Worm (Caenorhabditis elegans) whole organism, L1 larva: Measurements from ENCODE around the gene R05A10.1.

Experiments
- F16B12.6 ChIP-seq: fragments of 150-350 bp; optimal IDR thresholded peaks from 2 replicates; lab custom pipeline; 2014; ENCODE audit warnings: missing biosample characterization, missing genetic modification characterization
- aha-1 ChIP-seq: fragments of 150-350 bp; optimal IDR thresholded peaks from 2 replicates; lab custom pipeline; 2014; ENCODE audit warnings: missing biosample characterization, missing genetic modification characterization
- ceh-88 ChIP-seq: fragments of 200-800 bp; sonication (Bioruptor generic); IDR thresholded peaks from 2 replicates; pipeline ENCODE4 v1.3.6; 2022; ENCODE audit warnings: missing genetic modification characterization, missing compliant biosample characterization
- dpl-1 ChIP-seq, 3 experiments: fragments of 150-350 bp in 2 of 3; sonication (generic microtip) in 1 of 3; optimal IDR thresholded peaks; 2 replicates each; lab custom pipeline; 2014 to 2017; ENCODE audit warnings: missing biosample characterization in 3 of 3, missing genetic modification characterization in 3 of 3, missing genetic modification reagents in 3 of 3
- efl-3 ChIP-seq: fragments of 200-800 bp; sonication (Bioruptor generic); optimal IDR thresholded peaks from 2 replicates; lab custom pipeline; 2018; ENCODE audit warnings: mild to moderate bottlenecking, missing genetic modification characterization, missing compliant biosample characterization
- egl-13 ChIP-seq: sonication (generic microtip); optimal IDR thresholded peaks from 2 replicates; lab custom pipeline; 2016; ENCODE audit warnings: missing genotype, missing genetic modification reagents, missing genetic modification characterization, missing compliant biosample characterization
- elt-2 ChIP-seq: sonication (generic microtip); optimal IDR thresholded peaks from 2 replicates; lab custom pipeline; 2016; ENCODE audit warnings: missing genetic modification characterization, mild to moderate bottlenecking, inconsistent platforms, missing compliant biosample characterization, missing genetic modification reagents
- elt-3 ChIP-seq, 6 experiments: fragments of 150-350 bp in 1 of 6; sonication (generic microtip); optimal IDR thresholded peaks; 2 replicates each; lab custom pipeline; 2017 to 2018; ENCODE audit warnings: missing biosample characterization in 6 of 6, missing genetic modification characterization in 6 of 6, inconsistent platforms in 1 of 6
- fkh-4 ChIP-seq: sonication (generic microtip); optimal IDR thresholded peaks from 2 replicates; lab custom pipeline; 2016; ENCODE audit warnings: missing compliant biosample characterization, missing genetic modification characterization, borderline replicate concordance
- fkh-8 ChIP-seq: sonication (generic microtip); optimal IDR thresholded peaks from 2 replicates; lab custom pipeline; 2016; ENCODE audit warnings: mild to moderate bottlenecking, missing genetic modification characterization, missing compliant biosample characterization
- jun-1 ChIP-seq: fragments of 150-350 bp; optimal IDR thresholded peaks from 2 replicates; lab custom pipeline; 2014; ENCODE audit warnings: missing biosample characterization, missing genetic modification reagents, missing genetic modification characterization
- lin-13 ChIP-seq: fragments of 150-350 bp; optimal IDR thresholded peaks from 2 replicates; lab custom pipeline; 2014; ENCODE audit warnings: missing biosample characterization, missing genetic modification reagents, missing genetic modification characterization
- lin-14 ChIP-seq: fragments of 200-800 bp; sonication (Bioruptor generic); optimal IDR thresholded peaks from 2 replicates; lab custom pipeline; 2018; ENCODE audit warnings: mild to moderate bottlenecking, missing genetic modification characterization, moderate library complexity, missing compliant biosample characterization
- lin-15B ChIP-seq: fragments of 150-350 bp; sonication (generic microtip); optimal IDR thresholded peaks from 3 replicates; lab custom pipeline; 2014; ENCODE audit warnings: missing biosample characterization, missing genetic modification characterization
- lin-39 ChIP-seq: fragments of 150-350 bp; optimal IDR thresholded peaks from 2 replicates; lab custom pipeline; 2014; ENCODE audit warnings: missing biosample characterization, missing genetic modification reagents, missing genetic modification characterization
- lir-3 ChIP-seq: sonication (generic microtip); optimal IDR thresholded peaks from 2 replicates; lab custom pipeline; 2016; ENCODE audit warnings: mild to moderate bottlenecking, missing genetic modification characterization, moderate library complexity, missing compliant biosample characterization; ENCODE audit not compliant: poor library complexity
- nhr-12 ChIP-seq: sonication (generic microtip); optimal IDR thresholded peaks from 2 replicates; lab custom pipeline; 2017; ENCODE audit warnings: missing biosample characterization, missing genetic modification characterization
- nhr-19 ChIP-seq: fragments of 200-800 bp; sonication (Bioruptor generic); conservative IDR thresholded peaks from 2 replicates; pipeline ENCODE4 v1.3.6; 2022; ENCODE audit warnings: missing genetic modification characterization, missing compliant biosample characterization
- nhr-28 ChIP-seq: fragments of 150-350 bp; optimal IDR thresholded peaks from 2 replicates; lab custom pipeline; 2014; ENCODE audit warnings: missing biosample characterization, missing genetic modification characterization
- nhr-47 ChIP-seq: sonication (generic microtip); optimal IDR thresholded peaks from 2 replicates; lab custom pipeline; 2016; ENCODE audit warnings: mild to moderate bottlenecking, missing genetic modification characterization, moderate library complexity, missing compliant biosample characterization
- nhr-85 ChIP-seq: sonication (generic microtip); peaks from one replicate; lab custom pipeline; 2016; ENCODE audit warnings: missing genetic modification characterization, inconsistent platforms, missing compliant biosample characterization
- nhr-90 ChIP-seq: sonication (generic microtip); optimal IDR thresholded peaks from 2 replicates; lab custom pipeline; 2016; ENCODE audit warnings: mild to moderate bottlenecking, missing genetic modification characterization, missing compliant biosample characterization; ENCODE audit not compliant: poor library complexity
- pax-3 ChIP-seq: fragments of 200-800 bp; sonication (Bioruptor generic); optimal IDR thresholded peaks from 2 replicates; lab custom pipeline; 2018; ENCODE audit warnings: mild to moderate bottlenecking, missing genetic modification characterization, moderate library complexity, missing compliant biosample characterization
- rnt-1 ChIP-seq: sonication (generic microtip); optimal IDR thresholded peaks from 2 replicates; lab custom pipeline; 2016; ENCODE audit warnings: mild to moderate bottlenecking, missing genetic modification characterization, moderate library complexity, missing compliant biosample characterization
- snpc-4 ChIP-seq: fragments of 150-350 bp; optimal IDR thresholded peaks from 2 replicates; lab custom pipeline; 2014; ENCODE audit warnings: missing biosample characterization, missing genetic modification characterization
- snu-23 ChIP-seq: sonication (generic microtip); optimal IDR thresholded peaks from 2 replicates; lab custom pipeline; 2016; ENCODE audit warnings: missing genetic modification characterization, missing compliant biosample characterization
- sox-4 ChIP-seq: sonication (generic microtip); optimal IDR thresholded peaks from 2 replicates; lab custom pipeline; 2016; ENCODE audit warnings: missing genetic modification characterization, missing compliant biosample characterization
- sptf-1 ChIP-seq: fragments of 150-350 bp; optimal IDR thresholded peaks from 2 replicates; lab custom pipeline; 2014; ENCODE audit warnings: missing biosample characterization, missing genetic modification characterization
- swsn-7 ChIP-seq: sonication (generic microtip); optimal IDR thresholded peaks from 2 replicates; lab custom pipeline; 2016; ENCODE audit warnings: missing genetic modification characterization, missing compliant biosample characterization
- tlp-1 ChIP-seq: fragments of 150-350 bp; optimal IDR thresholded peaks from 2 replicates; lab custom pipeline; 2014; ENCODE audit warnings: missing biosample characterization, missing genetic modification characterization
- unc-62 ChIP-seq: fragments of 150-350 bp; optimal IDR thresholded peaks from 2 replicates; lab custom pipeline; 2014; ENCODE audit warnings: missing biosample characterization, missing genetic modification reagents, missing genetic modification characterization
- unc-98 ChIP-seq: fragments of 200-800 bp; sonication (Bioruptor generic); IDR thresholded peaks from 2 replicates; pipeline ENCODE4 v1.3.6; 2022; ENCODE audit warnings: missing genetic modification characterization, missing compliant biosample characterization
- vab-15 ChIP-seq: sonication (generic microtip); optimal IDR thresholded peaks from 2 replicates; lab custom pipeline; 2017; ENCODE audit warnings: missing genotype, mild to moderate bottlenecking, missing genetic modification characterization, missing compliant biosample characterization
- xbp-1 ChIP-seq: sonication (generic microtip); optimal IDR thresholded peaks from 2 replicates; lab custom pipeline; 2016; ENCODE audit warnings: missing genetic modification characterization, missing compliant biosample characterization
- zag-1 ChIP-seq: fragments of 150-350 bp; optimal IDR thresholded peaks from 2 replicates; lab custom pipeline; 2014; ENCODE audit warnings: missing biosample characterization, missing genetic modification characterization
- ztf-4 ChIP-seq: fragments of 150-350 bp; optimal IDR thresholded peaks from 2 replicates; lab custom pipeline; 2014; ENCODE audit warnings: missing biosample characterization, missing genetic modification characterization

Gene R05A10.1

ce11 chrIV:14164109-14164508 lies 18.1 kb upstream of the R05A10.1 start:
- TF ChIP-seq vab-15 (tag; lab: Kevin White, UChicago) (no peak), nhr-47 (tag; lab: Kevin White, UChicago) (no peak), elt-3 (tag; optimal IDR thresholded peaks at IDR 0.05; lab: Kevin White, UChicago) (no peak), nhr-90 (tag; lab: Kevin White, UChicago) (no peak), lir-3 (tag; lab: Kevin White, UChicago) (no peak), pax-3 (tag; lab: Kevin White, UChicago) (no peak), unc-62 (GFP tag; lab: Kevin White, UChicago) (no peak), elt-2 (tag; lab: Kevin White, UChicago) (no peak), jun-1 (tag; lab: Kevin White, UChicago) (no peak), ceh-88 (no peak), sptf-1 (no peak), unc-98 (GFP tag; lab: Robert Waterston, UW) (no peak), swsn-7 (tag; lab: Kevin White, UChicago) (no peak)
- TF ChIP-seq, all 84 proteins: peak for 0

- TF ChIP-seq nhr-47 (tag; lab: Kevin White, UChicago) = no peak
- no peak for TF ChIP-seq sptf-1
- TF ChIP-seq rnt-1 (tag; lab: Kevin White, UChicago) = no peak
- no peak for TF ChIP-seq fkh-4 (tag; lab: Kevin White, UChicago)
- TF ChIP-seq vab-15 (tag; lab: Kevin White, UChicago) = no peak
- TF ChIP-seq snpc-4 (tag; lab: Kevin White, UChicago) = no peak
- no peak for TF ChIP-seq fkh-8 (tag; lab: Kevin White, UChicago)
- no peak for TF ChIP-seq lin-14 (GFP tag; lab: Kevin White, UChicago)
- TF ChIP-seq elt-2 (tag; lab: Kevin White, UChicago) = no peak
- no peak for TF ChIP-seq lin-39 (tag; lab: Kevin White, UChicago)
- no peak for TF ChIP-seq tlp-1
- TF ChIP-seq ztf-4 (tag; lab: Kevin White, UChicago) = no peak
These were observed 16.7 kb upstream of the R05A10.1 start, which contains the start of gene R05A10.6 for ce11 chrIV:14165476-14165875. Gene R05A10.6, plus strand, starts transcription at chrIV:14165776.

DNA sequence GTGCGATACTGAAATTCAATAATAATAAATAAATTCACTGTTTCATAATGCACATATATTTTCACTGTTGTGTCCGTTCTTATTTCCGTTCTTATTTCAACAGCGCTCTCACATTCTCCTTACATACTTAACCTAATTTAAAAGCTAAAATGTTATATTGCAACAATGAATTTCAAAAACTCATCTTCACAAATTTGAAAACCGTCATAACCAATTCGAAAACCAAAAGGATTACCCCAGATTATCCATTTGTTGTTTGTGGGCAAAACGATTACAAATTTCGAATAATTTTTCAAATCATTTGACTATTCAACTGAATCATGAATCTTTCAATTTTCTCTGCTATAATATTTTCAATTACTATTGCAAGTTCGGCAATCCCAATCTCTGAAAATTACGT lies 10.0 kb upstream of the R05A10.1 start, which contains the start of gene R05A10.4:
Gene R05A10.4, plus strand, starts transcription at position 301 of the 400 bp plus-strand sequence.
- TF ChIP-seq nhr-12 (tag; lab: Kevin White, UChicago) (no peak), dpl-1 (GFP tag; optimal IDR thresholded peaks at IDR 0.05; lab: Kevin White, UChicago) (no peak), nhr-85 (tag; lab: Kevin White, UChicago) (no peak), nhr-28 (no peak)

DNA sequence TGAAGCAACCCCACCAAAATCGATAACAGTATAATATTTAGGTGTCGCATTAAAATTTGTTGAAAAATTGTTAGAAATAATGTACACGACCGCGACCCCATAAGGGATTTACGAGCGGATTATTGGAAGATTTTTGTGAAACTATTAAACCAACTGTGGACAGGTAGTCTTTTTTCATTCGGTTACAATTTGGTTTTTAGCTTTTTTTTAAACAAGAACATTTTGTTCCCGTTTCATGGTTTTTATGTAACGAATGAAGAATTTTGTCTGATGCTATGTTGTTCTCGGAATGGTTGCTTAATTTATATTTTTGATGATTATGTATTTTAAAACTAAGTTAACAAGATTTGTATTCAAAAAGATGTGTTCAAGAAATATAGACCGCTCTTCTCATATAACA lies 5.8 kb upstream of the R05A10.1 start, which contains the start of gene R05A10.3:
Gene R05A10.3, minus strand, starts transcription at position 101 of the 400 bp plus-strand sequence.
- TF ChIP-seq xbp-1 (tag; lab: Kevin White, UChicago) = no peak
- no peak for TF ChIP-seq snu-23
- TF ChIP-seq nhr-19 (GFP tag; lab: Robert Waterston, UW) = no peak
- TF ChIP-seq zag-1 (tag; lab: Kevin White, UChicago) = no peak
- no peak for TF ChIP-seq lin-15B (tag; lab: Kevin White, UChicago)
- no peak for TF ChIP-seq lin-13 (GFP tag; lab: Kevin White, UChicago)
- TF ChIP-seq efl-3 (GFP tag; lab: Kevin White, UChicago) = no peak
- TF ChIP-seq egl-13 (tag; lab: Kevin White, UChicago) = no peak
- no peak for TF ChIP-seq nhr-85 (tag; lab: Kevin White, UChicago)
- TF ChIP-seq sptf-1 = no peak
- TF ChIP-seq sox-4 (tag; lab: Kevin White, UChicago) = no peak
- no peak for TF ChIP-seq dpl-1 (GFP tag; optimal IDR thresholded peaks at IDR 0.05; lab: Kevin White, UChicago)
- TF ChIP-seq F16B12.6 = no peak
- TF ChIP-seq aha-1 (tag; lab: Kevin White, UChicago) = no peak
- TF ChIP-seq fkh-4 (tag; lab: Kevin White, UChicago) = no peak
